Worm (Caenorhabditis elegans) whole organism, young adult: Measurements from ENCODE around the gene C04C11.25.

Source experiments
- F49E8.2 ChIP-seq: sonication (generic microtip); optimal IDR thresholded peaks from 3 replicates; lab custom pipeline; 2017; ENCODE audit warnings: missing genetic modification characterization, mild to moderate bottlenecking, missing compliant biosample characterization, antibody characterized with exemption, moderate library complexity; ENCODE audit not compliant: insufficient read depth
- ama-1 ChIP-seq, 3 experiments: fragments of 150-350 bp in 1 of 3; sonication (generic microtip) in 2 of 3; optimal IDR thresholded peaks; 2 replicates each; lab custom pipeline; 2014 to 2018; ENCODE audit warnings: missing biosample characterization in 2 of 3, missing genetic modification characterization in 2 of 3, missing genetic modification reagents in 2 of 3
- aptf-3 ChIP-seq: fragments of 200-800 bp; sonication (Bioruptor generic); IDR thresholded peaks from 2 replicates; pipeline ENCODE4 v1.3.6; 2022; ENCODE audit warnings: missing genetic modification characterization, missing compliant biosample characterization
- ccch-3 ChIP-seq: fragments of 200-800 bp; sonication (Bioruptor generic); optimal IDR thresholded peaks from 2 replicates; lab custom pipeline; 2018; ENCODE audit warnings: mild to moderate bottlenecking, missing genetic modification characterization, missing compliant biosample characterization
- cebp-2 ChIP-seq: fragments of 200-800 bp; sonication (Bioruptor generic); IDR thresholded peaks from 2 replicates; pipeline ENCODE4 v1.3.6; 2022; ENCODE audit warnings: missing genetic modification characterization, missing compliant biosample characterization
- ceh-91 ChIP-seq: fragments of 200-800 bp; sonication (Bioruptor generic); IDR thresholded peaks from 2 replicates; pipeline ENCODE4 v1.3.6; 2022; ENCODE audit warnings: missing genetic modification reagents, missing genetic modification characterization, missing compliant biosample characterization
- ets-4 ChIP-seq: fragments of 200-800 bp; sonication (Bioruptor generic); optimal IDR thresholded peaks from 2 replicates; lab custom pipeline; 2018; ENCODE audit warnings: mild to moderate bottlenecking, missing genetic modification characterization, missing compliant biosample characterization
- repo-1 ChIP-seq: sonication (generic microtip); optimal IDR thresholded peaks from 2 replicates; lab custom pipeline; 2017; ENCODE audit warnings: mild to moderate bottlenecking, missing genetic modification characterization, missing compliant biosample characterization
- rpc-1 ChIP-seq, 2 experiments: fragments of 150-350 bp in 1 of 2; sonication (generic microtip) in 1 of 2; optimal IDR thresholded peaks; 2 replicates each; lab custom pipeline; 2014 to 2018; ENCODE audit warnings: missing biosample characterization in 1 of 2, missing genetic modification characterization in 1 of 2, missing genetic modification reagents in 1 of 2, missing genotype in 1 of 2
- snpc-4 ChIP-seq, 5 experiments: fragments of 150-350 bp in 1 of 5; sonication (generic microtip) in 4 of 5; optimal IDR thresholded peaks; 2 replicates each; lab custom pipeline; 2014 to 2018; ENCODE audit warnings: missing genetic modification characterization in 5 of 5, missing biosample characterization in 3 of 5, antibody characterized with exemption in 2 of 5, mild to moderate bottlenecking in 2 of 5, missing compliant biosample characterization in 2 of 5, missing genotype in 2 of 5, moderate library complexity in 2 of 5, missing genetic modification reagents in 1 of 5
- ztf-22 ChIP-seq: fragments of 200-800 bp; sonication (Bioruptor generic); optimal IDR thresholded peaks from 2 replicates; lab custom pipeline; 2018; ENCODE audit warnings: mild to moderate bottlenecking, missing genetic modification characterization, moderate library complexity, missing compliant biosample characterization

DNA sequence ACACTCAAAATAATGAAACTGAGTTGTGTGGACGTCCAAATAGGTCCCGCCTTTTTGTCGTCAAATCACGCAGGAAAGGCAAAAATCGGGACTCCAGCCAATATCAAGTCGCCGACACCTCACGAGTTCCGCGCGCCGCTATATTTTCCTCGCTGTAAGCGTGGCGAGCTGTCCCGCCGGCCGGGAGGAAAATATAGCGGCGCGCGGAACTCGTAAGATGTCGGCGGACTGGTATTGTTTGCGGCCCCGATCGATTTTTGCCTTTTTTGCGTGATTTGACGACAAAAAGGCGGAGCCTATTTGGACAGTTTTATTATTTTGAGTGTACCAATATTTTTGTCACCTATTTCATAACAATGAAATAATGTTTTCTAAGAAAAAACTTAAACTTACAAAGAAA is 47.5 kb upstream of the C04C11.25 start:
- no peak for TF ChIP-seq ceh-91 (GFP tag; lab: Robert Waterston, UW)
- no peak for TF ChIP-seq rpc-1 (optimal IDR thresholded peaks at IDR 0.05; lab: Kevin White, UChicago)
- no peak for TF ChIP-seq rpc-1 (tag; optimal IDR thresholded peaks at IDR 0.05; lab: Kevin White, UChicago)
- no peak for TF ChIP-seq repo-1 (tag; lab: Kevin White, UChicago)
- no peak for TF ChIP-seq cebp-2 (GFP tag; lab: Robert Waterston, UW)
- no peak for TF ChIP-seq F49E8.2 (tag; lab: Kevin White, UChicago)
- TF ChIP-seq ama-1 (optimal IDR thresholded peaks at IDR 0.05; lab: Kevin White, UChicago): no peak
- TF ChIP-seq ama-1 (GFP tag; optimal IDR thresholded peaks at IDR 0.05; lab: Kevin White, UChicago): no peak
- TF ChIP-seq ztf-22 (GFP tag; lab: Kevin White, UChicago): no peak
- TF ChIP-seq snpc-4 (GFP tag; optimal IDR thresholded peaks at IDR 0.05; lab: Kevin White, UChicago): no peak
- peak in 2 of 4 experiments; percentile 58 to 64 for TF ChIP-seq snpc-4 (tag; optimal IDR thresholded peaks at IDR 0.05; lab: Kevin White, UChicago)
- no peak for TF ChIP-seq aptf-3
- TF ChIP-seq ccch-3 (GFP tag; lab: Kevin White, UChicago): no peak
- TF ChIP-seq ets-4 (GFP tag; lab: Kevin White, UChicago): no peak
